Fruit fly (Drosophila melanogaster) whole organism, embryonic: ENCODE results near the gene CG5390.

Experiments
- Abd-B ChIP-seq: fragments of 200-800 bp; sonication (Bioruptor generic); optimal IDR thresholded peaks from 2 replicates; lab custom pipeline; 2018; ENCODE audit warnings: missing biosample characterization, mild to moderate bottlenecking, missing genetic modification characterization, moderate library complexity
- CG10209 ChIP-seq: fragments of 200-800 bp; sonication (Bioruptor generic); optimal IDR thresholded peaks from 3 replicates; lab custom pipeline; 2017; ENCODE audit warnings: missing biosample characterization, mild to moderate bottlenecking, missing genetic modification characterization, missing genetic modification reagents
- CG12155 ChIP-seq: fragments of 200-800 bp; sonication (Bioruptor generic); optimal IDR thresholded peaks from 3 replicates; lab custom pipeline; 2016; ENCODE audit warnings: missing biosample characterization, missing genetic modification characterization
- CG12744 ChIP-seq: fragments of 200-800 bp; sonication (Bioruptor generic); optimal IDR thresholded peaks from 2 replicates; lab custom pipeline; 2016; ENCODE audit warnings: missing biosample characterization, missing genetic modification characterization
- CG13123 ChIP-seq: fragments of 200-800 bp; sonication (Bioruptor generic); optimal IDR thresholded peaks from 2 replicates; lab custom pipeline; 2016; ENCODE audit warnings: missing biosample characterization, missing genetic modification characterization
- CG13775 ChIP-seq: fragments of 200-800 bp; sonication (Bioruptor generic); optimal IDR thresholded peaks from 3 replicates; lab custom pipeline; 2017; ENCODE audit warnings: missing biosample characterization, mild to moderate bottlenecking, missing genetic modification characterization
- CG14710 ChIP-seq: fragments of 200-800 bp; sonication (Bioruptor generic); optimal IDR thresholded peaks from 3 replicates; lab custom pipeline; 2019; ENCODE audit warnings: missing biosample characterization, mild to moderate bottlenecking, missing genetic modification characterization, moderate library complexity
- CG14965 ChIP-seq: fragments of 200-800 bp; sonication (Bioruptor generic); optimal IDR thresholded peaks from 2 replicates; lab custom pipeline; 2016; ENCODE audit warnings: missing biosample characterization, missing genetic modification characterization, borderline replicate concordance
- CG17328 ChIP-seq: fragments of 200-800 bp; sonication (Bioruptor generic); IDR thresholded peaks from 2 replicates; pipeline ENCODE4 v1.3.6; 2022; ENCODE audit warnings: missing biosample characterization, missing genetic modification characterization
- CG17802 ChIP-seq: fragments of 200-800 bp; sonication (Bioruptor generic); optimal IDR thresholded peaks from 2 replicates; lab custom pipeline; 2018; ENCODE audit warnings: missing biosample characterization, mild to moderate bottlenecking, missing genetic modification characterization, moderate library complexity
- CG31388 ChIP-seq: fragments of 200-800 bp; sonication (Bioruptor generic); optimal IDR thresholded peaks from 2 replicates; lab custom pipeline; 2016; ENCODE audit warnings: missing biosample characterization, missing genetic modification characterization
- CG32532 ChIP-seq: fragments of 200-800 bp; sonication (Bioruptor generic); IDR thresholded peaks from 2 replicates; pipeline ENCODE4 v1.3.6; 2022; ENCODE audit warnings: missing biosample characterization, missing genetic modification characterization
- CG32767 ChIP-seq: fragments of 200-800 bp; sonication (Bioruptor generic); IDR thresholded peaks from 2 replicates; pipeline ENCODE4 v1.3.6; 2022; ENCODE audit warnings: missing biosample characterization, missing genetic modification characterization
- CG4854 ChIP-seq: fragments of 200-800 bp; sonication (Bioruptor generic); optimal IDR thresholded peaks from 2 replicates; lab custom pipeline; 2016; ENCODE audit warnings: missing biosample characterization, missing genetic modification characterization, inconsistent platforms
- CG5245 ChIP-seq: fragments of 200-800 bp; sonication (Bioruptor generic); optimal IDR thresholded peaks from 3 replicates; lab custom pipeline; 2016; ENCODE audit warnings: missing biosample characterization, missing genetic modification characterization
- CG6689 ChIP-seq: fragments of 200-800 bp; sonication (Bioruptor generic); IDR thresholded peaks from 2 replicates; pipeline ENCODE4 v1.3.6; 2022; ENCODE audit warnings: missing biosample characterization, missing genetic modification characterization
- CG7987 ChIP-seq: fragments of 200-800 bp; sonication (Bioruptor generic); optimal IDR thresholded peaks from 2 replicates; lab custom pipeline; 2018; ENCODE audit warnings: missing biosample characterization, mild to moderate bottlenecking, missing genetic modification characterization, moderate library complexity
- CG8765 ChIP-seq: fragments of 200-800 bp; sonication (Bioruptor generic); IDR thresholded peaks from 2 replicates; pipeline ENCODE4 v1.3.6; 2022; ENCODE audit warnings: missing biosample characterization, missing genetic modification characterization
- CG9609 ChIP-seq: fragments of 200-800 bp; sonication (Bioruptor generic); optimal IDR thresholded peaks from 3 replicates; lab custom pipeline; 2016; ENCODE audit warnings: missing biosample characterization, missing genetic modification characterization
- D ChIP-seq, 2 experiments: fragments of 200-800 bp in 1 of 2; fragments of >200 bp in 1 of 2; sonication (Bioruptor generic) in 1 of 2; optimal IDR thresholded peaks; 2 replicates in 1 of 2; 3 replicates in 1 of 2; lab custom pipeline; 2017; ENCODE audit warnings: mild to moderate bottlenecking in 1 of 2, missing biosample characterization in 1 of 2, missing genetic modification characterization in 1 of 2, missing genetic modification reagents in 1 of 2
- Dek ChIP-seq: fragments of 200-800 bp; sonication (Bioruptor generic); optimal IDR thresholded peaks from 3 replicates; lab custom pipeline; 2019; ENCODE audit warnings: missing biosample characterization, mild to moderate bottlenecking, missing genetic modification characterization, moderate library complexity
- Dip3 ChIP-seq: fragments of 200-800 bp; sonication (Bioruptor generic); optimal IDR thresholded peaks from 3 replicates; lab custom pipeline; 2016; ENCODE audit warnings: missing biosample characterization, missing genetic modification characterization
- Fer3 ChIP-seq: fragments of 200-800 bp; sonication (Bioruptor generic); optimal IDR thresholded peaks from 2 replicates; lab custom pipeline; 2018; ENCODE audit warnings: missing biosample characterization, mild to moderate bottlenecking, missing genetic modification characterization, moderate library complexity
- HLH54F ChIP-seq: fragments of 200-800 bp; sonication (Bioruptor generic); optimal IDR thresholded peaks from 3 replicates; lab custom pipeline; 2016; ENCODE audit warnings: missing biosample characterization, missing genetic modification characterization
- Hand ChIP-seq: fragments of 200-800 bp; sonication (Bioruptor generic); optimal IDR thresholded peaks from 2 replicates; lab custom pipeline; 2017; ENCODE audit warnings: mild to moderate bottlenecking, missing biosample characterization, missing genetic modification reagents, missing genetic modification characterization
- Hr39 ChIP-seq: fragments of >200 bp; optimal IDR thresholded peaks from 2 replicates; lab custom pipeline; 2017
- Hr51 ChIP-seq, 2 experiments: fragments of 200-800 bp; sonication (Bioruptor generic); optimal IDR thresholded peaks; 2 replicates in 1 of 2; 3 replicates in 1 of 2; lab custom pipeline; 2016 to 2018; ENCODE audit warnings: missing biosample characterization in 2 of 2, missing genetic modification characterization in 2 of 2, mild to moderate bottlenecking in 1 of 2, moderate library complexity in 1 of 2
- Max ChIP-seq: fragments of 200-800 bp; sonication (Bioruptor generic); optimal IDR thresholded peaks from 2 replicates; lab custom pipeline; 2016; ENCODE audit warnings: missing biosample characterization, mild to moderate bottlenecking, missing genetic modification characterization
- Med ChIP-seq: fragments of 200-800 bp; sonication (Bioruptor generic); peaks from one replicate; lab custom pipeline; 2016; ENCODE audit warnings: missing biosample characterization, missing genetic modification characterization, mild to moderate bottlenecking, inconsistent platforms, moderate library complexity
- Myb ChIP-seq: fragments of 200-800 bp; sonication (Bioruptor generic); optimal IDR thresholded peaks from 2 replicates; lab custom pipeline; 2016; ENCODE audit warnings: missing biosample characterization, missing genetic modification characterization
- NK7.1 ChIP-seq: fragments of 200-800 bp; sonication (Bioruptor generic); optimal IDR thresholded peaks from 3 replicates; lab custom pipeline; 2016; ENCODE audit warnings: missing biosample characterization, missing genetic modification characterization
- Oaz ChIP-seq: fragments of 200-800 bp; sonication (Bioruptor generic); IDR thresholded peaks from 2 replicates; pipeline ENCODE4 v1.3.6; 2022; ENCODE audit warnings: missing biosample characterization, missing genetic modification characterization
- Scr ChIP-seq: fragments of 200-800 bp; sonication (Bioruptor generic); IDR thresholded peaks from 2 replicates; pipeline ENCODE4 v1.3.6; 2022; ENCODE audit warnings: missing biosample characterization, missing genetic modification characterization; ENCODE audit not compliant: partially characterized antibody
- Side ChIP-seq: fragments of 200-800 bp; sonication (Bioruptor generic); optimal IDR thresholded peaks from 2 replicates; lab custom pipeline; 2016; ENCODE audit warnings: missing biosample characterization, missing genetic modification characterization
- Sry-β ChIP-seq: fragments of 200-800 bp; sonication (Bioruptor generic); optimal IDR thresholded peaks from 2 replicates; lab custom pipeline; 2018; ENCODE audit warnings: missing biosample characterization, mild to moderate bottlenecking, missing genetic modification characterization, moderate library complexity
- Vsx1 ChIP-seq: fragments of 200-800 bp; sonication (Bioruptor generic); optimal IDR thresholded peaks from 2 replicates; lab custom pipeline; 2017; ENCODE audit warnings: missing biosample characterization, mild to moderate bottlenecking, missing genetic modification characterization, missing genetic modification reagents
- YL-1 ChIP-seq: fragments of 200-800 bp; sonication (Bioruptor generic); optimal IDR thresholded peaks from 3 replicates; lab custom pipeline; 2017; ENCODE audit warnings: missing biosample characterization, mild to moderate bottlenecking, missing genetic modification characterization
- exex ChIP-seq: fragments of 200-800 bp; sonication (Bioruptor generic); optimal IDR thresholded peaks from 4 replicates; lab custom pipeline; 2018; ENCODE audit warnings: missing biosample characterization, mild to moderate bottlenecking, missing genetic modification characterization, moderate library complexity
- fd3F ChIP-seq: fragments of 200-800 bp; sonication (Bioruptor generic); optimal IDR thresholded peaks from 2 replicates; lab custom pipeline; 2018; ENCODE audit warnings: missing biosample characterization, mild to moderate bottlenecking, missing genetic modification characterization, moderate library complexity
- hkb ChIP-seq, 2 experiments: fragments of 200-800 bp in 1 of 2; fragments of >200 bp in 1 of 2; sonication (Bioruptor generic) in 1 of 2; IDR thresholded peaks in 1 of 2; optimal IDR thresholded peaks in 1 of 2; 2 replicates each; pipeline versions ENCODE4 v1.3.6 to Lab custom; 2017 to 2022; ENCODE audit warnings: missing biosample characterization in 1 of 2, missing genetic modification characterization in 1 of 2
- ind ChIP-seq: fragments of 200-800 bp; sonication (Bioruptor generic); optimal IDR thresholded peaks from 3 replicates; lab custom pipeline; 2016; ENCODE audit warnings: missing biosample characterization, missing genetic modification characterization
- lab ChIP-seq: fragments of 200-800 bp; sonication (Bioruptor generic); optimal IDR thresholded peaks from 3 replicates; lab custom pipeline; 2017; ENCODE audit warnings: missing biosample characterization, missing genetic modification characterization, mild to moderate bottlenecking, moderate library complexity, missing genetic modification reagents
- pum ChIP-seq: fragments of 200-800 bp; sonication (Bioruptor generic); optimal IDR thresholded peaks from 2 replicates; lab custom pipeline; 2016; ENCODE audit warnings: missing biosample characterization, missing genetic modification characterization
- stwl ChIP-seq: fragments of 200-800 bp; sonication (Bioruptor generic); optimal IDR thresholded peaks from 3 replicates; lab custom pipeline; 2018; ENCODE audit warnings: missing biosample characterization, mild to moderate bottlenecking, missing genetic modification characterization, moderate library complexity
- tin ChIP-seq: fragments of 200-800 bp; sonication (Bioruptor generic); optimal IDR thresholded peaks from 3 replicates; lab custom pipeline; 2016; ENCODE audit warnings: missing biosample characterization, missing genetic modification characterization
- tna ChIP-seq: fragments of 200-800 bp; sonication (Bioruptor generic); IDR thresholded peaks from 2 replicates; pipeline ENCODE4 v1.3.6; 2022; ENCODE audit warnings: missing biosample characterization, missing genetic modification characterization; ENCODE audit not compliant: partially characterized antibody
- tx ChIP-seq: fragments of 200-800 bp; sonication (Bioruptor generic); optimal IDR thresholded peaks from 2 replicates; lab custom pipeline; 2016; ENCODE audit warnings: missing biosample characterization, missing genetic modification characterization
- vvl ChIP-seq: fragments of 200-800 bp; sonication (Bioruptor generic); IDR thresholded peaks from 2 replicates; pipeline ENCODE4 v1.3.6; 2022; ENCODE audit warnings: missing biosample characterization, missing genetic modification characterization
- zfh1 ChIP-seq: fragments of 200-800 bp; sonication (Bioruptor generic); IDR thresholded peaks from 3 replicates; pipeline ENCODE4 v1.3.6; 2022; ENCODE audit warnings: missing biosample characterization, missing genetic modification characterization

Gene CG5390

DNA sequence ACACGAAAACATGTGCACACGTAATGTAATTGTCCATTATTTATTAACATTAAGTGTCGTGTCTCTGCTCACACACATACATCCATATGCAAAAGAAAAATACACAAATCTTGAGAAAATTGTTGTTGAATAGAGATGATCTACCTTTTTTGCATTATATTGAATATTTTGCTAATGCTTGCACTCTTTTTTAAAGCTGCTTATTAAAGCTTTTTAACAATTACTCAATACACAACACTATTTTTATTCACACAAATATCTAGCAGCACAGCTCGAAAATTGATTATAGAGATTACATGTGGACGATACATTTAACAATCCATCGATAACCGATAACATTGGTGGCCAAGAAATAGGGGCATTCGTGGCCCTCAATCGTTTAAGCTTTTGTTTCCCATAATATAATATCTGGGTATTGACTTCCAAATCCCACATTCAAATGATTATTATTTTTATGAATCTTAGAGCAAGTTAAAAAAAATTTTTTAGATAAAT, 14.3 kb downstream of the CG5390 start, which contains the start of gene Ufd4 (continued):
- TF ChIP-seq Dip3 (GFP tag; lab: Kevin White, UChicago) (peak; percentile 55), CG6689 (GFP tag; lab: Robert Waterston, UW) (peak; percentile 75; the same call in 1 of the 2 replicates), tna (GFP tag; lab: Robert Waterston, UW) (no peak), Oaz (GFP tag; lab: Robert Waterston, UW) (no peak), Hr51 (GFP tag; optimal IDR thresholded peaks at IDR 0.05; lab: Kevin White, UChicago) (peak in 1 of 2 experiments; percentile 56), HLH54F (peak; percentile 63), Dek (no peak), exex (tag; lab: Kevin White, UChicago) (peak; percentile 53), ind (GFP tag; lab: Kevin White, UChicago) (peak; percentile 63), Hand (GFP tag; lab: Kevin White, UChicago) (peak; percentile 81), vvl (GFP tag; lab: Robert Waterston, UW) (peak; percentile 88; the same call in 1 of the 2 replicates), fd3F (peak; percentile 60), CG14965 (GFP tag; lab: Kevin White, UChicago) (no peak), Med (GFP tag; lab: Kevin White, UChicago) (peak; percentile 95), CG8765 (GFP tag; lab: Robert Waterston, UW) (no peak), Hr39 (lab: Kevin White, UChicago) (no peak), D (optimal IDR thresholded peaks at IDR 0.05; lab: Kevin White, UChicago) (no peak), D (GFP tag; optimal IDR thresholded peaks at IDR 0.05; lab: Kevin White, UChicago) (peak; percentile 26), CG5245 (GFP tag; lab: Kevin White, UChicago) (peak; percentile 37), CG31388 (GFP tag; lab: Kevin White, UChicago) (peak; percentile 11), CG13123 (peak; percentile 6), CG10209 (no peak), CG12744 (peak; percentile 61), Fer3 (tag; lab: Kevin White, UChicago) (no peak), CG32767 (peak; percentile 50; the same call in 1 of the 2 replicates), NK7.1 (peak; percentile 16), zfh1 (GFP tag; lab: Robert Waterston, UW) (peak; percentile 75; the same call in 2 of the 3 replicates), Myb (peak; percentile 21), CG32532 (GFP tag; lab: Robert Waterston, UW) (no peak; the same call in 1 of the 2 replicates), stwl (tag; lab: Kevin White, UChicago) (peak; percentile 75), lab (GFP tag; lab: Kevin White, UChicago) (no peak), Abd-B (no peak), Sry-β (peak; percentile 15), Side (GFP tag; lab: Kevin White, UChicago) (peak; percentile 59), CG12155 (GFP tag; lab: Kevin White, UChicago) (peak; percentile 57), Scr (GFP tag; lab: Robert Waterston, UW) (peak; percentile 55), CG17802 (tag; lab: Kevin White, UChicago) (no peak), CG9609 (GFP tag; lab: Kevin White, UChicago) (peak; percentile 16), CG14710 (tag; lab: Kevin White, UChicago) (peak; percentile 66), tin (GFP tag; lab: Kevin White, UChicago) (peak; percentile 68), CG4854 (GFP tag; lab: Kevin White, UChicago) (peak; percentile 35), pum (GFP tag; lab: Kevin White, UChicago) (peak; percentile 36), CG7987 (GFP tag; lab: Kevin White, UChicago) (peak; percentile 43), CG13775 (GFP tag; lab: Kevin White, UChicago) (peak; percentile 34), tx (peak; percentile 58), Vsx1 (GFP tag; lab: Kevin White, UChicago) (no peak), YL-1 (peak; percentile 37), Max (GFP tag; lab: Kevin White, UChicago) (peak; percentile 53), CG17328 (GFP tag; lab: Robert Waterston, UW) (peak; percentile 58), hkb (optimal IDR thresholded peaks at IDR 0.05; lab: Kevin White, UChicago) (no peak), hkb (GFP tag; IDR thresholded peaks at IDR 0.05; lab: Robert Waterston, UW) (peak; percentile 84)
